Fruit fly (Drosophila melanogaster) whole organism, adult: ENCODE results near the gene CG34117.
A peak's percentile ranks its signal among the peaks of the same experiment; 100 is the strongest.

Source experiments
- CG11617 ChIP-seq: fragments of 200-800 bp; sonication (Bioruptor generic); optimal IDR thresholded peaks from 2 replicates; lab custom pipeline; 2017; ENCODE audit warnings: mild to moderate bottlenecking, missing biosample characterization, missing genetic modification reagents, missing genetic modification characterization
- CG12768 ChIP-seq: fragments of 200-800 bp; sonication (Bioruptor generic); optimal IDR thresholded peaks from 2 replicates; lab custom pipeline; 2017; ENCODE audit warnings: missing biosample characterization, missing genetic modification characterization, mild to moderate bottlenecking, moderate library complexity, missing genetic modification reagents
- CG14711 ChIP-seq: fragments of 200-800 bp; sonication (Bioruptor generic); optimal IDR thresholded peaks from 2 replicates; lab custom pipeline; 2018; ENCODE audit warnings: missing biosample characterization, mild to moderate bottlenecking, missing genetic modification characterization, moderate library complexity
- CG1620 ChIP-seq: fragments of 200-800 bp; sonication (Bioruptor generic); optimal IDR thresholded peaks from 2 replicates; lab custom pipeline; 2016; ENCODE audit warnings: missing biosample characterization, missing genetic modification characterization
- CG33017 ChIP-seq: fragments of 200-800 bp; sonication (Bioruptor generic); optimal IDR thresholded peaks from 2 replicates; lab custom pipeline; 2018; ENCODE audit warnings: missing biosample characterization, mild to moderate bottlenecking, missing genetic modification characterization, moderate library complexity
- CG5204 ChIP-seq: fragments of 200-800 bp; sonication (Bioruptor generic); optimal IDR thresholded peaks from 2 replicates; lab custom pipeline; 2016; ENCODE audit warnings: missing biosample characterization, missing genetic modification characterization
- CG7045 ChIP-seq: fragments of 200-800 bp; sonication (Bioruptor generic); optimal IDR thresholded peaks from 2 replicates; lab custom pipeline; 2017; ENCODE audit warnings: missing biosample characterization, mild to moderate bottlenecking, missing genetic modification characterization
- CG7101 ChIP-seq: fragments of 200-800 bp; sonication (Bioruptor generic); optimal IDR thresholded peaks from 2 replicates; lab custom pipeline; 2018; ENCODE audit warnings: missing biosample characterization, mild to moderate bottlenecking, missing genetic modification characterization, moderate library complexity
- Clk ChIP-seq: fragments of 200-800 bp; sonication (Bioruptor generic); optimal IDR thresholded peaks from 2 replicates; lab custom pipeline; 2017; ENCODE audit warnings: missing biosample characterization, missing genetic modification characterization
- Crg-1 ChIP-seq: fragments of 200-800 bp; sonication (Bioruptor generic); optimal IDR thresholded peaks from 2 replicates; lab custom pipeline; 2016; ENCODE audit warnings: missing biosample characterization, missing genetic modification characterization
- Hr96 ChIP-seq: fragments of 200-800 bp; sonication (Bioruptor generic); optimal IDR thresholded peaks from 2 replicates; lab custom pipeline; 2016; ENCODE audit warnings: missing biosample characterization, missing genetic modification characterization
- Mnt ChIP-seq: fragments of 200-800 bp; sonication (Bioruptor generic); optimal IDR thresholded peaks from 2 replicates; lab custom pipeline; 2016; ENCODE audit warnings: missing biosample characterization, mild to moderate bottlenecking, missing genetic modification characterization
- bab1 ChIP-seq: fragments of 200-800 bp; sonication (Bioruptor generic); optimal IDR thresholded peaks from 3 replicates; lab custom pipeline; 2019; ENCODE audit warnings: missing biosample characterization, mild to moderate bottlenecking, missing genetic modification characterization, moderate library complexity
- cic ChIP-seq: fragments of 200-800 bp; sonication (Bioruptor generic); optimal IDR thresholded peaks from 2 replicates; lab custom pipeline; 2017; ENCODE audit warnings: missing biosample characterization, mild to moderate bottlenecking, missing genetic modification characterization, moderate library complexity
- cnc ChIP-seq, 2 experiments: fragments of >200 bp; optimal IDR thresholded peaks; 2 replicates each; lab custom pipeline; 2017
- kay ChIP-seq: fragments of 200-800 bp; sonication (Bioruptor generic); peaks from one replicate; lab custom pipeline; 2016; ENCODE audit warnings: missing biosample characterization, missing genetic modification characterization, borderline replicate concordance
- ovo ChIP-seq: fragments of 200-800 bp; sonication (Bioruptor generic); optimal IDR thresholded peaks from 2 replicates; lab custom pipeline; 2016; ENCODE audit warnings: missing biosample characterization, missing genetic modification characterization
- pad ChIP-seq: fragments of 200-800 bp; sonication (Bioruptor generic); optimal IDR thresholded peaks from 3 replicates; lab custom pipeline; 2017; ENCODE audit warnings: missing biosample characterization, missing genetic modification characterization, mild to moderate bottlenecking, moderate library complexity, missing genetic modification reagents
- tj ChIP-seq: fragments of 200-800 bp; sonication (Bioruptor generic); optimal IDR thresholded peaks from 3 replicates; lab custom pipeline; 2017; ENCODE audit warnings: missing biosample characterization, mild to moderate bottlenecking, missing genetic modification characterization, moderate library complexity
- toe ChIP-seq: fragments of 200-800 bp; sonication (Bioruptor generic); optimal IDR thresholded peaks from 2 replicates; lab custom pipeline; 2016; ENCODE audit warnings: missing biosample characterization, missing genetic modification characterization

The CG34117 gene

dm6 chr3R:9388972-9389371, 10.9 kb downstream of the CG34117 start:
- peak; percentile 59 for TF ChIP-seq tj (GFP tag; lab: Kevin White, UChicago)
- no peak for TF ChIP-seq CG1620 (GFP tag; lab: Kevin White, UChicago)

dm6 chr3R:9388321-9388720, 11.5 kb downstream of the CG34117 start:
- TF ChIP-seq kay (GFP tag; lab: Kevin White, UChicago) (peak; percentile 50), CG1620 (GFP tag; lab: Kevin White, UChicago) (no peak)

DNA sequence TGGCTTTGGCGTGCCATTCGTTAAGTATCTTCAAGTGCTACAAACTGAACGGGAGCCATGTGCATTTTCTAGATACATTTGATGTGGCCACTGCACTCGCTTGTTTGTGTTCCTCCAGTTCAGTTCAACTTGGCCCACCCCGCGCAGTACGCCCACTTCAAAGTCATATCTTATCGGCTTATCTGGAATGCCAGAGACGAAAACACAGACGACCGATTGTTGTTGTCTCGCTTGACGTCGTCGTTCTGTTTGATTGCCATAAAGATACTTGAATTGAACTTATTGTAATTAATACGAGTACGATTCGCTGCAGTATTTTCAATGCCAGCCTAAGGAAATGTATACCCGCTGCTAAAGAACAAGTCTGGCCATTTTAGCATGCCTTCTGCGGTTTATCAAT, 12.2 kb downstream of the CG34117 start:
- TF ChIP-seq CG12768 (GFP tag; lab: Kevin White, UChicago) (no peak), cic (GFP tag; lab: Kevin White, UChicago) (peak; percentile 79), Mnt (GFP tag; lab: Kevin White, UChicago) (peak; percentile 46)

DNA sequence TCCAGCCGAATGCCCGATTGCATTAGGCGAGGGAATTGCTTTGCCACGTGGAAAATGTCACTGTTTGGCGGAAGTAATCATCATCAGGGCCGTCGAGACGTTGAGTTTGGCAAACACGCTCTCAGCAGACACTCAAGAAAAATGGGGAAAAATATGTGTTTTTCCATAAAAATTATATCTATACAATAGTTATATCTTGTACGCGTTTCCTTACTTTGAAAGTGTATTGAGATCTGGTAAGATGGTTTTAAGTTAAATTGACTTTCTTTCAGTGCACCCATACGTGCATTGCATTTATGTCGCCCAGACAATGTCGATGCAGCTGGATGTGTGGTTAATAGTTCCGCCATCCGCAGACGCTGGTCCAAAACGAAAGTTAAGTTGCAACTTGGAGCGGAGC, 13.9 kb downstream of the CG34117 start:
- TF ChIP-seq CG1620 (GFP tag; lab: Kevin White, UChicago) (no peak), tj (GFP tag; lab: Kevin White, UChicago) (no peak), CG7045 (GFP tag; lab: Kevin White, UChicago) (no peak), pad (no peak), CG14711 (no peak), Crg-1 (GFP tag; lab: Kevin White, UChicago) (no peak), CG12768 (GFP tag; lab: Kevin White, UChicago) (no peak)

- TF ChIP-seq CG14711 = no peak
- no peak for TF ChIP-seq Mnt (GFP tag; lab: Kevin White, UChicago)
- no peak for TF ChIP-seq CG7101 (tag; lab: Kevin White, UChicago)
- TF ChIP-seq Clk (GFP tag; lab: Kevin White, UChicago) = no peak
- TF ChIP-seq bab1 = no peak
- TF ChIP-seq tj (GFP tag; lab: Kevin White, UChicago) = no peak
- no peak for TF ChIP-seq CG5204
Measured at dm6 chr3R:9380970-9381369, 18.9 kb downstream of the CG34117 start.

DNA sequence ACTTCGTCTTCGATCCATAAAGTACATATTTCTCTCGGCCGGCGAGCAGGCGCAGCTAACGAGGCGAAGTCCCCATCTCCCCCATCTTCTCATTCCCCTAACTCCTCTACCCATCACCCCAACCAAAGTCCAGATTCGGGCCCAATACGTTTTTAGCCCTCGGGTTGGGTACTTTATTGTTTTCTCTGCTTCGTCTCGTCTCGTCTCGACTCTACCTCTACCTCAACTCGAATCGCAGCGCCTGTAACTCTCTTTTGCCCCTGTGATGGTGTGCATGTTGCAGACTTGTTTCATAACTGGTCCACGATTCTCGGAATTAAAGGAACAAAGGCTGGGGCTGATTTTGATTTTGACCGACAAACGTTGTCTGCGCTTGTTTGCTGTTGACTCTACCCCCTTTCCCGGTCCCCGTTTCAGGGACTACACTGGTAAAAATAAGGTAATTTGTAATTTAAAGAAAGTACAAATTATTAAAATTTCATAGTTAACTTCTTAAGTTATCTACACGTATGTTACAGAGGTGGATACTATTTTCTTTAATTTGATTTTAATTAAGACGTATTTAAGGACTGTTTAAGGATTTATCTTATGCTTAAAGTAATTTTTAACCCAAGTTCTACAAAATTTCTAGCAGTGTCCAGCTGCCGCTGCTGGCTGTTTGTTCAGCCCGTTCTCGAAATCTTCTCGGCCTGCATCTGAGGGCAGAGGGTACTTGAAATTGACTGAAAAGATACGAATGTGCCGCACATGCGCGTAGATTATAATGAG, 21.0 kb downstream of the CG34117 start:
- TF ChIP-seq cnc (optimal IDR thresholded peaks at IDR 0.05; lab: Kevin White, UChicago) = no peak
- no peak for TF ChIP-seq CG1620 (GFP tag; lab: Kevin White, UChicago)
- TF ChIP-seq Crg-1 (GFP tag; lab: Kevin White, UChicago) = no peak
- no peak for TF ChIP-seq CG12768 (GFP tag; lab: Kevin White, UChicago)
- no peak for TF ChIP-seq kay (GFP tag; lab: Kevin White, UChicago)

DNA sequence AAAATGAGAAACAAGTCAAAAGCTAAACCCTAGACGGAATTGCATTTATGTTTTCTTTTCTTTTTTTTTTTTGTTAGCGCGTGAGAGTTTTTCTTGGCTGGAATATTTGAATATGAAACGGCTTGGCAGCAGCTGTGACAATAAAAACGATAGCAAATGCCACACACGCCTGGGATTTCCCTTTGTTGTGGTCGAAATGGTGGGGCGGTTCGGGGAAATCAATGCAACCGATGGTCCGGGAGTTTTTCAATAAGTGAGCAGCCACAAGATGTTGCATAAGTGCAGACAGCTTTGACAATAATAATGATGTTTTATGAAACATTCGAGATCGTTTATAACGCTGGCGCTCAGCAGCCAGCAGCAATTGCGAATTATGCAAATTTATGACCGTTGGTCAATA, 23.1 kb downstream of the CG34117 start:
- no peak for TF ChIP-seq kay (GFP tag; lab: Kevin White, UChicago)
- no peak for TF ChIP-seq CG11617
- no peak for TF ChIP-seq Crg-1 (GFP tag; lab: Kevin White, UChicago)
- TF ChIP-seq Clk (GFP tag; lab: Kevin White, UChicago) = no peak
- no peak for TF ChIP-seq cnc (optimal IDR thresholded peaks at IDR 0.05; lab: Kevin White, UChicago)
- no peak for TF ChIP-seq bab1
- TF ChIP-seq Mnt (GFP tag; lab: Kevin White, UChicago) = no peak
- no peak for TF ChIP-seq CG5204
- no peak for TF ChIP-seq CG1620 (GFP tag; lab: Kevin White, UChicago)
- no peak for TF ChIP-seq tj (GFP tag; lab: Kevin White, UChicago)
- TF ChIP-seq CG14711 = no peak
- no peak for TF ChIP-seq CG7045 (GFP tag; lab: Kevin White, UChicago)
- no peak for TF ChIP-seq Hr96 (GFP tag; lab: Kevin White, UChicago)
- no peak for TF ChIP-seq CG33017 (tag; lab: Kevin White, UChicago)
- no peak for TF ChIP-seq CG12768 (GFP tag; lab: Kevin White, UChicago)

- no peak for TF ChIP-seq CG7045 (GFP tag; lab: Kevin White, UChicago)
- TF ChIP-seq tj (GFP tag; lab: Kevin White, UChicago) = no peak
- TF ChIP-seq ovo (GFP tag; lab: Kevin White, UChicago) = no peak
- TF ChIP-seq CG1620 (GFP tag; lab: Kevin White, UChicago) = no peak
- TF ChIP-seq CG11617 = peak; percentile 23
- TF ChIP-seq Hr96 (GFP tag; lab: Kevin White, UChicago) = no peak
- no peak for TF ChIP-seq CG12768 (GFP tag; lab: Kevin White, UChicago)
- no peak for TF ChIP-seq CG14711
- TF ChIP-seq kay (GFP tag; lab: Kevin White, UChicago) = peak; percentile 79
- TF ChIP-seq toe (GFP tag; lab: Kevin White, UChicago) = no peak
- TF ChIP-seq Mnt (GFP tag; lab: Kevin White, UChicago) = no peak
- no peak for TF ChIP-seq pad
- no peak for TF ChIP-seq Crg-1 (GFP tag; lab: Kevin White, UChicago)
- TF ChIP-seq Clk (GFP tag; lab: Kevin White, UChicago) = no peak
- no peak for TF ChIP-seq CG7101 (tag; lab: Kevin White, UChicago)
- no peak for TF ChIP-seq cic (GFP tag; lab: Kevin White, UChicago)
Measured at dm6 chr3R:9370413-9370812, 29.4 kb downstream of the CG34117 start.
